Worm (Caenorhabditis elegans) whole organism, L2 larva: ENCODE data around the gene B0432.11.

ENCODE experiments used
- F13H6.1 ChIP-seq: sonication (generic microtip); optimal IDR thresholded peaks from 2 replicates; lab custom pipeline; 2016; ENCODE audit warnings: missing genetic modification characterization, missing compliant biosample characterization
- R02D3.7 ChIP-seq: fragments of 150-350 bp; optimal IDR thresholded peaks from 2 replicates; lab custom pipeline; 2014; ENCODE audit warnings: missing biosample characterization, missing genetic modification characterization
- Y55F3AM.14 ChIP-seq: fragments of 200-800 bp; sonication (Bioruptor generic); optimal IDR thresholded peaks from 2 replicates; lab custom pipeline; 2018; ENCODE audit warnings: mild to moderate bottlenecking, missing genetic modification characterization, missing compliant biosample characterization
- ZK546.5 ChIP-seq: sonication (generic microtip); optimal IDR thresholded peaks from 2 replicates; lab custom pipeline; 2017; ENCODE audit warnings: missing biosample characterization, missing genetic modification characterization
- alr-1 ChIP-seq: fragments of 150-350 bp; optimal IDR thresholded peaks from 2 replicates; lab custom pipeline; 2014; ENCODE audit warnings: missing biosample characterization, missing genetic modification characterization
- aly-2 ChIP-seq: fragments of 150-350 bp; optimal IDR thresholded peaks from 2 replicates; lab custom pipeline; 2014; ENCODE audit warnings: missing biosample characterization, missing genetic modification characterization
- ama-1 ChIP-seq: fragments of 150-350 bp; optimal IDR thresholded peaks from 2 replicates; lab custom pipeline; 2018; ENCODE audit warnings: inconsistent platforms
- blmp-1 ChIP-seq: sonication (generic microtip); optimal IDR thresholded peaks from 2 replicates; lab custom pipeline; 2017; ENCODE audit warnings: missing genetic modification characterization, mild to moderate bottlenecking, missing compliant biosample characterization, antibody characterized with exemption, moderate library complexity; ENCODE audit not compliant: insufficient read depth
- ceh-16 ChIP-seq: fragments of 150-350 bp; optimal IDR thresholded peaks from 2 replicates; lab custom pipeline; 2014; ENCODE audit warnings: missing biosample characterization, missing genetic modification characterization
- ceh-82 ChIP-seq: fragments of 150-350 bp; optimal IDR thresholded peaks from 2 replicates; lab custom pipeline; 2014; ENCODE audit warnings: missing biosample characterization, missing genetic modification characterization
- crh-2 ChIP-seq: sonication (generic microtip); optimal IDR thresholded peaks from 2 replicates; lab custom pipeline; 2017; ENCODE audit warnings: missing biosample characterization, missing genetic modification characterization
- egl-27 ChIP-seq: sonication (generic microtip); optimal IDR thresholded peaks from 3 replicates; lab custom pipeline; 2017; ENCODE audit warnings: missing biosample characterization, missing genetic modification reagents, missing genetic modification characterization
- elt-3 ChIP-seq: sonication (generic microtip); optimal IDR thresholded peaks from 2 replicates; lab custom pipeline; 2017; ENCODE audit warnings: missing biosample characterization, missing genetic modification characterization
- fos-1 ChIP-seq: fragments of 150-350 bp; optimal IDR thresholded peaks from 2 replicates; lab custom pipeline; 2014; ENCODE audit warnings: missing biosample characterization, missing genetic modification characterization
- gmeb-1 ChIP-seq: fragments of 150-350 bp; optimal IDR thresholded peaks from 2 replicates; lab custom pipeline; 2014; ENCODE audit warnings: missing biosample characterization, missing genetic modification characterization
- lin-11 ChIP-seq: fragments of 150-350 bp; sonication (generic microtip); optimal IDR thresholded peaks from 2 replicates; lab custom pipeline; 2014; ENCODE audit warnings: missing biosample characterization, missing genetic modification characterization, inconsistent platforms, mixed read lengths
- lin-13 ChIP-seq: fragments of 150-350 bp; optimal IDR thresholded peaks from 2 replicates; lab custom pipeline; 2014; ENCODE audit warnings: missing biosample characterization, missing genetic modification reagents, missing genetic modification characterization
- lin-39 ChIP-seq: fragments of 150-350 bp; optimal IDR thresholded peaks from 2 replicates; lab custom pipeline; 2014; ENCODE audit warnings: missing biosample characterization, missing genetic modification reagents, missing genetic modification characterization
- lsy-2 ChIP-seq, 2 experiments: fragments of 150-350 bp in 1 of 2; sonication (generic microtip) in 1 of 2; optimal IDR thresholded peaks; 2 replicates each; lab custom pipeline; 2014 to 2017; ENCODE audit warnings: missing biosample characterization in 2 of 2, missing genetic modification characterization in 2 of 2
- mbf-1 ChIP-seq: sonication (generic microtip); optimal IDR thresholded peaks from 2 replicates; lab custom pipeline; 2017; ENCODE audit warnings: missing biosample characterization, missing genetic modification characterization
- mdl-1 ChIP-seq, 2 experiments: fragments of 150-350 bp in 1 of 2; sonication (generic microtip) in 1 of 2; optimal IDR thresholded peaks; 2 replicates each; lab custom pipeline; 2017; ENCODE audit warnings: missing biosample characterization in 2 of 2, missing genetic modification characterization in 2 of 2
- nhr-10 ChIP-seq: sonication (generic microtip); optimal IDR thresholded peaks from 2 replicates; lab custom pipeline; 2017; ENCODE audit warnings: missing biosample characterization, missing genetic modification characterization
- nhr-11 ChIP-seq: fragments of 150-350 bp; optimal IDR thresholded peaks from 2 replicates; lab custom pipeline; 2014; ENCODE audit warnings: missing biosample characterization, missing genetic modification characterization
- nhr-12 ChIP-seq: fragments of 150-350 bp; optimal IDR thresholded peaks from 2 replicates; lab custom pipeline; 2014; ENCODE audit warnings: missing biosample characterization, missing genetic modification characterization
- nhr-129 ChIP-seq: fragments of 150-350 bp; optimal IDR thresholded peaks from 2 replicates; lab custom pipeline; 2014; ENCODE audit warnings: missing biosample characterization, missing genetic modification characterization
- nhr-21 ChIP-seq: fragments of 150-350 bp; optimal IDR thresholded peaks from 2 replicates; lab custom pipeline; 2014; ENCODE audit warnings: missing biosample characterization, missing genetic modification characterization
- nhr-23 ChIP-seq: fragments of 150-350 bp; optimal IDR thresholded peaks from 2 replicates; lab custom pipeline; 2014; ENCODE audit warnings: missing biosample characterization, missing genetic modification reagents, missing genetic modification characterization
- nhr-237 ChIP-seq: fragments of 150-350 bp; optimal IDR thresholded peaks from 2 replicates; lab custom pipeline; 2014; ENCODE audit warnings: missing biosample characterization, missing genetic modification characterization
- nhr-25 ChIP-seq: fragments of 150-350 bp; sonication (generic microtip); optimal IDR thresholded peaks from 3 replicates; lab custom pipeline; 2014; ENCODE audit warnings: missing biosample characterization, missing genetic modification characterization
- nhr-77 ChIP-seq: fragments of 150-350 bp; optimal IDR thresholded peaks from 2 replicates; lab custom pipeline; 2014; ENCODE audit warnings: missing biosample characterization, missing genetic modification characterization
- peb-1 ChIP-seq: fragments of 150-350 bp; optimal IDR thresholded peaks from 2 replicates; lab custom pipeline; 2014; ENCODE audit warnings: missing biosample characterization, missing genetic modification characterization
- skn-1 ChIP-seq: sonication (generic microtip); optimal IDR thresholded peaks from 2 replicates; lab custom pipeline; 2017; ENCODE audit warnings: missing biosample characterization, missing genetic modification characterization
- sma-3 ChIP-seq: sonication (generic microtip); optimal IDR thresholded peaks from 2 replicates; lab custom pipeline; 2016; ENCODE audit warnings: missing genetic modification reagents, missing genetic modification characterization, missing compliant biosample characterization
- unc-39 ChIP-seq: fragments of 150-350 bp; optimal IDR thresholded peaks from 2 replicates; lab custom pipeline; 2014; ENCODE audit warnings: missing biosample characterization, missing genetic modification characterization
- unc-55 ChIP-seq: fragments of 150-350 bp; sonication (generic microtip); optimal IDR thresholded peaks from 3 replicates; lab custom pipeline; 2014; ENCODE audit warnings: missing biosample characterization, missing genetic modification reagents, missing genetic modification characterization
- unc-62 ChIP-seq: fragments of 150-350 bp; optimal IDR thresholded peaks from 2 replicates; lab custom pipeline; 2014; ENCODE audit warnings: missing biosample characterization, missing genetic modification reagents, missing genetic modification characterization
- ztf-1 ChIP-seq: fragments of 200-800 bp; sonication (Bioruptor generic); conservative IDR thresholded peaks from 2 replicates; pipeline ENCODE4 v1.3.6; 2022; ENCODE audit warnings: missing genetic modification characterization, missing compliant biosample characterization
- ztf-4 ChIP-seq: fragments of 150-350 bp; optimal IDR thresholded peaks from 2 replicates; lab custom pipeline; 2014; ENCODE audit warnings: missing biosample characterization, missing genetic modification characterization

B0432.11 gene

DNA sequence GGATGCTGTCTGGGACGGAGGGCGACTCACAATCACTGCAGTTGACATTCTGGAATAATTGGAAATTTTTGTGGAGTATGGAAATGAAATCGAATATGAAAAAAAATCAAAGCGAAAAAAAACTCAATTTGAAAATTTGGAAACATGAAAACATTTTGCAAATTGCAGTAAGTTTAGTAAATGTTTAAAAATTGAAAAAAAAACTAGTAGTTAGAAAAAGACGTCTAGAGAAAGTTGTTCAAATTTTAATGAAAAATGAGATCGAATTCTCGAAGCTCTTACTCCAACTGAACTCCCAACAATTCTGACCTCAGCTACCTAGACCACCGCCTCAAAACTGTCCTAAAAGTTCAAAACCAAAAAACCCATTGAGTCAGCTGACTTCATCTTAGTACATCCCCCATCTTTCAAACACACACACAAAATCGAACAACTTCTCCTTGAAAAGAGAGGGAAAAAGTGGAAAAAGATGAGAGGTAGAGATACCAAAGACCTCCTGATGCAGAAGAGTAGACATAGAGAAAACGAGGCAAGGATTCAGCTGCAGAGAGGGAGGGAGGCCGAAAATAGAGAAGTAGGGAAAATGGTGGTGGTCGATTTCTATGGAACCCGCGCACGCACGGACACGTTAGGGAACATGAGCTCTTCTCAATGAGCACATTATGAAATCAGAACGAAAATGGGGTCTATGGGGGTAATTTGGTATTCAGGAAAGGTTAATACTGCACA, 28.7 kb upstream of the B0432.11 start, which contains the start of gene K01A2.10 (continued):
- no peak for TF ChIP-seq ceh-82 (tag; lab: Kevin White, UChicago)
- peak; percentile 68 for TF ChIP-seq egl-27 (tag; lab: Kevin White, UChicago)
- no peak for TF ChIP-seq unc-39 (tag; lab: Kevin White, UChicago)
- peak; percentile 30 for TF ChIP-seq lin-13 (GFP tag; lab: Kevin White, UChicago)
- peak; percentile 46 for TF ChIP-seq crh-2
- no peak for TF ChIP-seq ZK546.5
- peak; percentile 32 for TF ChIP-seq F13H6.1
- TF ChIP-seq ztf-1 = no peak
- TF ChIP-seq unc-62 (GFP tag; lab: Kevin White, UChicago) = no peak
- peak; percentile 29 for TF ChIP-seq lin-11 (tag; lab: Kevin White, UChicago)
- TF ChIP-seq nhr-21 (tag; lab: Kevin White, UChicago) = no peak
- no peak for TF ChIP-seq blmp-1
- no peak for TF ChIP-seq ama-1
- TF ChIP-seq nhr-12 (tag; lab: Kevin White, UChicago) = no peak
- peak; percentile 88 for TF ChIP-seq nhr-129
- TF ChIP-seq nhr-23 = no peak
- peak; percentile 42 for TF ChIP-seq fos-1 (tag; lab: Kevin White, UChicago)
- no peak for TF ChIP-seq elt-3 (tag; lab: Kevin White, UChicago)
- TF ChIP-seq alr-1 (tag; lab: Kevin White, UChicago) = no peak
- no peak for TF ChIP-seq nhr-77 (tag; lab: Kevin White, UChicago)
- TF ChIP-seq nhr-10 (tag; lab: Kevin White, UChicago) = no peak
- peak; percentile 14 for TF ChIP-seq ztf-4 (tag; lab: Kevin White, UChicago)
- no peak for TF ChIP-seq nhr-11

DNA sequence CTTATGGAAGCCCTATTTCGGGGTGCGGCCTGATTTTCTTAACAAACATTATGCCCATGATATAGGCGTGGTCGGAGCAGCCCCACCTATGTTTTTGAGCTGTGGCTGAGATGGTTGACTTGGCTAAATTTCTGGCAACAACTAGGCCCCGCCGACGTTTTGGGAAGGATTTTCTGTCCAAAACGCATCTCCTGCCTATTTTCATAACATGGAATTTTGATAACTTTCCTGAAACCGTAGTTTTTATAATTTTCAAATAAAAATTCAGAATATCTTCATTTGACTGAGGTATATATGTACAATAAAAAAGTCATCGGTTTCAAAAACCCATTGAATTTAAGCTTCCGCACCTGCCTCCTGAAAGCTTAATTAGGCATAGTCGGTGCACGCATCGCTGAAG, 26.7 kb upstream of the B0432.11 start:
- TF ChIP-seq elt-3 (tag; lab: Kevin White, UChicago) (no peak), alr-1 (tag; lab: Kevin White, UChicago) (no peak), unc-62 (GFP tag; lab: Kevin White, UChicago) (no peak), F13H6.1 (no peak), ztf-1 (no peak), ceh-16 (no peak), unc-55 (no peak), lsy-2 (tag; optimal IDR thresholded peaks at IDR 0.05; lab: Kevin White, UChicago) (no peak), Y55F3AM.14 (GFP tag; lab: Kevin White, UChicago) (no peak), mdl-1 (tag; optimal IDR thresholded peaks at IDR 0.05; lab: Kevin White, UChicago) (no peak), gmeb-1 (no peak), R02D3.7 (tag; lab: Kevin White, UChicago) (no peak), ama-1 (no peak), nhr-25 (tag; lab: Kevin White, UChicago) (no peak), nhr-12 (tag; lab: Kevin White, UChicago) (no peak)
- TF ChIP-seq, all 48 proteins: peak for 0

DNA sequence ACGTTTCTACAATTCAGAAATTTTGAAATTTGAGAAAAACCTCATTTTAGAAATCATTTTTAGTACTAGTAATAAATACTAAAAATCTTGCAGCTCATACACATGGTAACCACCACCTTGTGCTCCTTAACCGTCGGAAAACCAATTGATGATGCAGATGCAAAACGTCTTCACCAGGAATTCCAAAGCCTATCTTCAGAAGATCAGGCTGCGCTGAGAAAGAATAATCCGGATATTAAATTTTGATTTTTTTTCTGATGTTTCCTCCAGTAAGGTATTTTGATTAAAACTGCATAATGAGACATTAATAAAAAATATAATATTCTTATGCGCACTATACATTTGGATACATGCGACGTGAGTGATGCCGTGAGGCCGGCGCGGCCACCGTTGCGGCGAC, 26.3 kb upstream of the B0432.11 start:
- TF ChIP-seq nhr-129 (no peak), aly-2 (tag; lab: Kevin White, UChicago) (no peak), mdl-1 (tag; optimal IDR thresholded peaks at IDR 0.05; lab: Kevin White, UChicago) (no peak), skn-1 (tag; lab: Kevin White, UChicago) (no peak), egl-27 (tag; lab: Kevin White, UChicago) (no peak), mbf-1 (tag; lab: Kevin White, UChicago) (no peak), nhr-77 (tag; lab: Kevin White, UChicago) (no peak), ZK546.5 (no peak), nhr-237 (tag; lab: Kevin White, UChicago) (no peak), sma-3 (GFP tag; lab: Kevin White, UChicago) (no peak), nhr-21 (tag; lab: Kevin White, UChicago) (no peak), peb-1 (no peak)

DNA sequence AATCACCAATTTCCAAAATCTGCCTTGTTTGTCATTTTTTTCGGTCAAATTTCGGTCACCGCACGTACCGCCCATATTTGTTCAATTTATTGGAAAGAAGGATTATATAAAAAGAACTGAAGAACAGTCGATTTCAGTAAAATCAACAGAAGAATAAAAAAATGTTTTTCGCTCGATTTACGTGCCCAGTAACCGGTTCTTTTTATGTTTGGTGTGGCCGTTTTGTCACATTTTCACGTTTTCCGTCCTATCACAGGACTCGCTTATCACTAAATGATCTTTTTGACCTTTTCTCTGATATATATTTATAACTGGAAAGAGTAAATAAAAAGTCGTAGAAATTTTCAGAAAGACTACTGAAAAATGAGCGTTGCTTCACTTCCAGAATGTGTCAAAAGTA, 25.0 kb upstream of the B0432.11 start, which contains the start of gene far-7:
Gene far-7 (plus strand): TSS at position 331 of the 400 bp plus-strand sequence.
- TF ChIP-seq ama-1 (peak; percentile 74), gmeb-1 (peak; percentile 1), nhr-12 (tag; lab: Kevin White, UChicago) (no peak), lin-39 (no peak)
- TF ChIP-seq, all 48 proteins: peak for 2
